Fruit fly (Drosophila melanogaster): ENCODE measurements around the gene CG6230.

The CG6230 gene

dm6 chr2L:11072250-11072649 lies 47.9 kb downstream of the CG6230 start (continued):
- TF ChIP-seq CG10631 (GFP tag; optimal IDR thresholded peaks at IDR 0.05), result peak; percentile 74
- peak; percentile 17 to 60 for TF ChIP-seq salr (GFP tag; optimal IDR thresholded peaks at IDR 0.05)
- TF ChIP-seq lz (GFP tag; optimal IDR thresholded peaks at IDR 0.05), result peak; percentile 79
- TF ChIP-seq Gug (GFP tag; IDR thresholded peaks at IDR 0.05), result no peak
- peak; percentile 68 for TF ChIP-seq Ets21C (GFP tag; optimal IDR thresholded peaks at IDR 0.05)
- TF ChIP-seq cyc (GFP tag; optimal IDR thresholded peaks at IDR 0.05), result peak; percentile 80
- TF ChIP-seq CG6792 (GFP tag; optimal IDR thresholded peaks at IDR 0.05), result peak; percentile 72
- 0 out of 3 replicates have a peak, but pooled peaks have one; percentile 27 for TF ChIP-seq eg (GFP tag; IDR thresholded peaks at IDR 0.05)
- TF ChIP-seq CG8632 (GFP tag; optimal IDR thresholded peaks at IDR 0.05), result peak; percentile 46
- no peak for TF ChIP-seq CG16779 (tag; optimal IDR thresholded peaks at IDR 0.05)
- TF ChIP-seq CG32006 (GFP tag; optimal IDR thresholded peaks at IDR 0.05), result peak; percentile 53
- TF ChIP-seq Sox15 (GFP tag; optimal IDR thresholded peaks at IDR 0.05), result peak; percentile 29
- peak; percentile 63 for TF ChIP-seq achi (GFP tag; optimal IDR thresholded peaks at IDR 0.05)
- TF ChIP-seq CG6808 (GFP tag; optimal IDR thresholded peaks at IDR 0.05), result peak; percentile 81
- TF ChIP-seq topi (GFP tag; optimal IDR thresholded peaks at IDR 0.05), result peak; percentile 84
- peak; percentile 17 for TF ChIP-seq CG11762 (GFP tag; optimal IDR thresholded peaks at IDR 0.05; ENCODE audit: insufficient read depth)
- TF ChIP-seq CG10669 (GFP tag; optimal IDR thresholded peaks at IDR 0.05), result peak; percentile 76
- TF ChIP-seq dsx (GFP tag; optimal IDR thresholded peaks at IDR 0.05; ENCODE audit: poor library complexity, severe bottlenecking), result peak; percentile 74
- no peak for TF ChIP-seq fkh (GFP tag; optimal IDR thresholded peaks at IDR 0.05)
- TF ChIP-seq Hr39 (GFP tag; optimal IDR thresholded peaks at IDR 0.05), result peak; percentile 79
- no peak for TF ChIP-seq CG11294 (GFP tag; IDR thresholded peaks at IDR 0.05)
- TF ChIP-seq CG6854 (GFP tag; optimal IDR thresholded peaks at IDR 0.05), result no peak
- TF ChIP-seq ss (GFP tag; optimal IDR thresholded peaks at IDR 0.05), result peak; percentile 68 to 74
- peak; percentile 69 for TF ChIP-seq fd59A (GFP tag; optimal IDR thresholded peaks at IDR 0.05)

dm6 chr2L:11070862-11071261 lies 49.3 kb downstream of the CG6230 start, which contains the start of gene CG14915:
Gene CG14915 (plus strand): TSS chr2L:11071027.
- TF ChIP-seq Eip75B (GFP tag; optimal IDR thresholded peaks at IDR 0.05), result no peak
- TF ChIP-seq Eip78C (GFP tag), result no peak
- TF ChIP-seq CG10669 (GFP tag; optimal IDR thresholded peaks at IDR 0.05), result no peak
- no peak for TF ChIP-seq CG11294 (GFP tag; IDR thresholded peaks at IDR 0.05)
- TF ChIP-seq net (GFP tag; optimal IDR thresholded peaks at IDR 0.05), result no peak
- TF ChIP-seq pdm3 (GFP tag; optimal IDR thresholded peaks at IDR 0.05), result no peak
- TF ChIP-seq Sox102F (GFP tag; optimal IDR thresholded peaks at IDR 0.05), result no peak
- TF ChIP-seq CG8119 (GFP tag; IDR thresholded peaks at IDR 0.05), result no peak

- TF ChIP-seq CG34406 (GFP tag; optimal IDR thresholded peaks at IDR 0.05) (peak; percentile 12), Eip78C (GFP tag) (peak; percentile 91), ss (GFP tag; optimal IDR thresholded peaks at IDR 0.05) (peak; percentile 60 to 64), Gug (GFP tag; IDR thresholded peaks at IDR 0.05) (no peak), OdsH (GFP tag; optimal IDR thresholded peaks at IDR 0.05) (peak; percentile 52), CG16779 (tag; optimal IDR thresholded peaks at IDR 0.05) (peak; percentile 3), achi (GFP tag; optimal IDR thresholded peaks at IDR 0.05) (peak; percentile 66), CG11294 (GFP tag; IDR thresholded peaks at IDR 0.05) (0 out of 2 replicates have a peak, but pooled peaks have one; percentile 31), dac (GFP tag; optimal IDR thresholded peaks at IDR 0.05) (no peak), svp (GFP tag) (peak; percentile 62), Ets96B (tag; optimal IDR thresholded peaks at IDR 0.05) (peak; percentile 77), topi (GFP tag; optimal IDR thresholded peaks at IDR 0.05) (peak; percentile 37), vri (GFP tag; optimal IDR thresholded peaks at IDR 0.05) (no peak), Hr39 (GFP tag; optimal IDR thresholded peaks at IDR 0.05) (no peak), CG7368 (GFP tag; optimal IDR thresholded peaks at IDR 0.05) (peak; percentile 23), esn (GFP tag; optimal IDR thresholded peaks at IDR 0.05) (peak; percentile 33), CG6808 (GFP tag; optimal IDR thresholded peaks at IDR 0.05) (peak; percentile 85), CG32006 (GFP tag; optimal IDR thresholded peaks at IDR 0.05) (peak; percentile 64), Eip93F (GFP tag; optimal IDR thresholded peaks at IDR 0.05) (no peak), CG6163 (GFP tag; IDR thresholded peaks at IDR 0.05) (peak; percentile 28; the same call in 1 of the 3 replicates), dsx (GFP tag; optimal IDR thresholded peaks at IDR 0.05; ENCODE audit: poor library complexity, severe bottlenecking) (peak; percentile 46), CG3032 (tag; optimal IDR thresholded peaks at IDR 0.05) (peak; percentile 78), CG1621 (tag; optimal IDR thresholded peaks at IDR 0.05) (peak; percentile 5), CG11762 (GFP tag; optimal IDR thresholded peaks at IDR 0.05; ENCODE audit: insufficient read depth) (peak; percentile 42), CG4318 (GFP tag; optimal IDR thresholded peaks at IDR 0.05) (peak; percentile 17), fkh (GFP tag; optimal IDR thresholded peaks at IDR 0.05) (no peak), CG11902 (GFP tag; optimal IDR thresholded peaks at IDR 0.05) (no peak), Sox15 (GFP tag; optimal IDR thresholded peaks at IDR 0.05) (no peak), fd59A (GFP tag; optimal IDR thresholded peaks at IDR 0.05) (peak; percentile 77), CG3919 (GFP tag; optimal IDR thresholded peaks at IDR 0.05) (peak; percentile 61), Hr38 (GFP tag; optimal IDR thresholded peaks at IDR 0.05) (no peak), lz (GFP tag; optimal IDR thresholded peaks at IDR 0.05) (peak; percentile 9)
Observed at dm6 chr2L:11069475-11069874, 50.6 kb downstream of the CG6230 start.

Data from whole organism, prepupa.